Fruit fly (Drosophila melanogaster) whole organism, embryonic: ENCODE data around the gene CG5828.

ENCODE experiments used
- Adf1 ChIP-seq: fragments of 200-800 bp; sonication (Bioruptor generic); IDR thresholded peaks from 2 replicates; pipeline ENCODE4 v1.3.6; 2022; ENCODE audit warnings: missing biosample characterization, missing genetic modification characterization
- Asciz ChIP-seq: fragments of 200-800 bp; sonication (Bioruptor generic); optimal IDR thresholded peaks from 2 replicates; lab custom pipeline; 2017; ENCODE audit warnings: missing biosample characterization, mild to moderate bottlenecking, missing genetic modification characterization, missing genetic modification reagents
- Bdp1 ChIP-seq: fragments of 200-800 bp; sonication (Bioruptor generic); optimal IDR thresholded peaks from 3 replicates; lab custom pipeline; 2016; ENCODE audit warnings: missing biosample characterization, missing genetic modification characterization
- Blimp-1 ChIP-seq: fragments of 200-800 bp; sonication (Bioruptor generic); optimal IDR thresholded peaks from 3 replicates; lab custom pipeline; 2018; ENCODE audit warnings: missing biosample characterization, missing genetic modification characterization, mild to moderate bottlenecking, moderate library complexity, missing genetic modification reagents
- CG10147 ChIP-seq: fragments of 200-800 bp; sonication (Bioruptor generic); optimal IDR thresholded peaks from 2 replicates; lab custom pipeline; 2019; ENCODE audit warnings: missing biosample characterization, mild to moderate bottlenecking, missing genetic modification characterization, moderate library complexity
- CG1024 ChIP-seq: fragments of 200-800 bp; sonication (Bioruptor generic); IDR thresholded peaks from 2 replicates; pipeline ENCODE4 v1.3.6; 2022; ENCODE audit warnings: missing biosample characterization, missing genetic modification characterization
- CG10431 ChIP-seq: fragments of 200-800 bp; sonication (Bioruptor generic); optimal IDR thresholded peaks from 3 replicates; lab custom pipeline; 2018; ENCODE audit warnings: missing biosample characterization, mild to moderate bottlenecking, missing genetic modification characterization
- CG12071 ChIP-seq: fragments of 200-800 bp; sonication (Bioruptor generic); optimal IDR thresholded peaks from 3 replicates; lab custom pipeline; 2018; ENCODE audit warnings: missing biosample characterization, mild to moderate bottlenecking, missing genetic modification characterization
- CG12299 ChIP-seq: fragments of 200-800 bp; sonication (Bioruptor generic); optimal IDR thresholded peaks from 2 replicates; lab custom pipeline; 2018; ENCODE audit warnings: missing biosample characterization, mild to moderate bottlenecking, missing genetic modification characterization
- CG12769 ChIP-seq: fragments of 200-800 bp; sonication (Bioruptor generic); optimal IDR thresholded peaks from 2 replicates; lab custom pipeline; 2019; ENCODE audit warnings: missing biosample characterization, mild to moderate bottlenecking, missing genetic modification characterization, moderate library complexity
- CG15011 ChIP-seq: fragments of 200-800 bp; sonication (Bioruptor generic); optimal IDR thresholded peaks from 3 replicates; lab custom pipeline; 2018; ENCODE audit warnings: missing biosample characterization, mild to moderate bottlenecking, missing genetic modification characterization
- CG1529 ChIP-seq: fragments of 200-800 bp; sonication (Bioruptor generic); optimal IDR thresholded peaks from 3 replicates; lab custom pipeline; 2018; ENCODE audit warnings: missing biosample characterization, missing genetic modification characterization
- CG17328 ChIP-seq: fragments of 200-800 bp; sonication (Bioruptor generic); IDR thresholded peaks from 2 replicates; pipeline ENCODE4 v1.3.6; 2022; ENCODE audit warnings: missing biosample characterization, missing genetic modification characterization
- CG18011 ChIP-seq: fragments of 200-800 bp; sonication (Bioruptor generic); optimal IDR thresholded peaks from 2 replicates; lab custom pipeline; 2017; ENCODE audit warnings: missing biosample characterization, missing genetic modification characterization, mild to moderate bottlenecking, moderate library complexity, missing genotype
- CG2120 ChIP-seq: fragments of 200-800 bp; sonication (Bioruptor generic); optimal IDR thresholded peaks from 3 replicates; lab custom pipeline; 2016; ENCODE audit warnings: missing biosample characterization, missing genetic modification characterization
- CG32767 ChIP-seq: fragments of 200-800 bp; sonication (Bioruptor generic); IDR thresholded peaks from 2 replicates; pipeline ENCODE4 v1.3.6; 2022; ENCODE audit warnings: missing biosample characterization, missing genetic modification characterization
- CG4820 ChIP-seq: fragments of 200-800 bp; sonication (Bioruptor generic); optimal IDR thresholded peaks from 3 replicates; lab custom pipeline; 2016; ENCODE audit warnings: missing biosample characterization, missing genetic modification characterization
- CG6765 ChIP-seq: fragments of 200-800 bp; sonication (Bioruptor generic); optimal IDR thresholded peaks from 3 replicates; lab custom pipeline; 2017; ENCODE audit warnings: missing biosample characterization, mild to moderate bottlenecking, missing genetic modification characterization
- CG7357 ChIP-seq: fragments of 200-800 bp; sonication (Bioruptor generic); IDR thresholded peaks from 3 replicates; pipeline ENCODE4 v1.3.6; 2022; ENCODE audit warnings: missing biosample characterization, missing genetic modification characterization
- CG8359 ChIP-seq: fragments of 200-800 bp; sonication (Bioruptor generic); optimal IDR thresholded peaks from 2 replicates; lab custom pipeline; 2017; ENCODE audit warnings: missing biosample characterization, mild to moderate bottlenecking, missing genetic modification characterization, borderline replicate concordance
- Dek ChIP-seq: fragments of 200-800 bp; sonication (Bioruptor generic); optimal IDR thresholded peaks from 3 replicates; lab custom pipeline; 2019; ENCODE audit warnings: missing biosample characterization, mild to moderate bottlenecking, missing genetic modification characterization, moderate library complexity
- E2f2 ChIP-seq: fragments of 200-800 bp; sonication (Bioruptor generic); IDR thresholded peaks from 2 replicates; pipeline ENCODE4 v1.3.6; 2022; ENCODE audit warnings: missing biosample characterization, missing genetic modification characterization
- Hmx ChIP-seq: fragments of 200-800 bp; sonication (Bioruptor generic); optimal IDR thresholded peaks from 2 replicates; lab custom pipeline; 2016; ENCODE audit warnings: missing biosample characterization, missing genetic modification characterization
- Max ChIP-seq: fragments of 200-800 bp; sonication (Bioruptor generic); optimal IDR thresholded peaks from 2 replicates; lab custom pipeline; 2016; ENCODE audit warnings: missing biosample characterization, mild to moderate bottlenecking, missing genetic modification characterization
- NC2α ChIP-seq: fragments of 200-800 bp; sonication (Bioruptor generic); optimal IDR thresholded peaks from 2 replicates; lab custom pipeline; 2016; ENCODE audit warnings: missing biosample characterization, missing genetic modification characterization
- Neu2 ChIP-seq: fragments of 200-800 bp; sonication (Bioruptor generic); optimal IDR thresholded peaks from 3 replicates; lab custom pipeline; 2016; ENCODE audit warnings: missing biosample characterization, missing genetic modification characterization, borderline replicate concordance
- NfI ChIP-seq: fragments of 200-800 bp; sonication (Bioruptor generic); optimal IDR thresholded peaks from 3 replicates; lab custom pipeline; 2018; ENCODE audit warnings: missing biosample characterization, mild to moderate bottlenecking, missing genetic modification characterization, moderate library complexity
- Ravus ChIP-seq: fragments of 200-800 bp; sonication (Bioruptor generic); IDR thresholded peaks from 2 replicates; pipeline ENCODE4 v1.3.6; 2022; ENCODE audit warnings: missing biosample characterization, missing genetic modification characterization
- Sry-β ChIP-seq: fragments of 200-800 bp; sonication (Bioruptor generic); optimal IDR thresholded peaks from 2 replicates; lab custom pipeline; 2018; ENCODE audit warnings: missing biosample characterization, mild to moderate bottlenecking, missing genetic modification characterization, moderate library complexity
- Vsx1 ChIP-seq: fragments of 200-800 bp; sonication (Bioruptor generic); optimal IDR thresholded peaks from 2 replicates; lab custom pipeline; 2017; ENCODE audit warnings: missing biosample characterization, mild to moderate bottlenecking, missing genetic modification characterization, missing genetic modification reagents
- Xbp1 ChIP-seq: fragments of 200-800 bp; sonication (Bioruptor generic); optimal IDR thresholded peaks from 3 replicates; lab custom pipeline; 2016; ENCODE audit warnings: missing biosample characterization, mild to moderate bottlenecking, missing genetic modification characterization
- Xrp1 ChIP-seq: fragments of 200-800 bp; sonication (Bioruptor generic); IDR thresholded peaks from 2 replicates; pipeline ENCODE4 v1.3.6; 2022; ENCODE audit warnings: missing biosample characterization, missing genetic modification characterization
- al ChIP-seq: fragments of 200-800 bp; sonication (Bioruptor generic); IDR thresholded peaks from 2 replicates; pipeline ENCODE4 v1.3.6; 2022; ENCODE audit warnings: missing biosample characterization, missing genetic modification characterization
- ash1 ChIP-seq: fragments of 200-800 bp; sonication (Bioruptor generic); optimal IDR thresholded peaks from 2 replicates; lab custom pipeline; 2018; ENCODE audit warnings: missing biosample characterization, mild to moderate bottlenecking, missing genetic modification characterization
- bcd ChIP-seq: fragments of 200-800 bp; sonication (Bioruptor generic); optimal IDR thresholded peaks from 2 replicates; lab custom pipeline; 2017; ENCODE audit warnings: missing biosample characterization, mild to moderate bottlenecking, missing genetic modification characterization
- ci ChIP-seq: fragments of 200-800 bp; sonication (Bioruptor generic); IDR thresholded peaks from 3 replicates; pipeline ENCODE4 v1.3.6; 2022; ENCODE audit warnings: missing biosample characterization, missing genetic modification characterization
- dan ChIP-seq: fragments of 200-800 bp; sonication (Bioruptor generic); IDR thresholded peaks from 2 replicates; pipeline ENCODE4 v1.3.6; 2022; ENCODE audit warnings: missing biosample characterization, missing genetic modification characterization
- eve ChIP-seq, 2 experiments: fragments of >200 bp; optimal IDR thresholded peaks; 2 replicates each; lab custom pipeline; 2017; ENCODE audit warnings: missing biosample characterization in 2 of 2, missing genetic modification characterization in 2 of 2
- gem ChIP-seq: fragments of 200-800 bp; sonication (Bioruptor generic); optimal IDR thresholded peaks from 2 replicates; lab custom pipeline; 2019; ENCODE audit warnings: missing biosample characterization, mild to moderate bottlenecking, missing genetic modification characterization, moderate library complexity
- gt ChIP-seq: fragments of 200-800 bp; sonication (Bioruptor generic); IDR thresholded peaks from 2 replicates; pipeline ENCODE4 v1.3.6; 2022; ENCODE audit warnings: missing biosample characterization, missing genetic modification characterization
- kah ChIP-seq: fragments of 200-800 bp; sonication (Bioruptor generic); optimal IDR thresholded peaks from 2 replicates; lab custom pipeline; 2018; ENCODE audit warnings: missing biosample characterization, mild to moderate bottlenecking, missing genetic modification characterization
- knrl ChIP-seq: fragments of 200-800 bp; sonication (Bioruptor generic); IDR thresholded peaks from 3 replicates; pipeline ENCODE4 v1.3.6; 2022; ENCODE audit warnings: missing biosample characterization, missing genetic modification characterization; ENCODE audit not compliant: partially characterized antibody
- mam ChIP-seq: fragments of 200-800 bp; sonication (Bioruptor generic); optimal IDR thresholded peaks from 3 replicates; lab custom pipeline; 2016; ENCODE audit warnings: missing biosample characterization, missing genetic modification characterization
- sim ChIP-seq: fragments of 200-800 bp; sonication (Bioruptor generic); IDR thresholded peaks from 2 replicates; pipeline ENCODE4 v1.3.6; 2022; ENCODE audit warnings: missing biosample characterization, missing genetic modification characterization
- sr ChIP-seq: fragments of 200-800 bp; sonication (Bioruptor generic); IDR thresholded peaks from 3 replicates; pipeline ENCODE4 v1.3.6; 2022; ENCODE audit warnings: missing biosample characterization, missing genetic modification characterization
- tgo ChIP-seq: fragments of 200-800 bp; sonication (Bioruptor generic); IDR thresholded peaks from 3 replicates; pipeline ENCODE4 v1.3.6; 2022; ENCODE audit warnings: missing biosample characterization, missing genetic modification characterization
- twi ChIP-seq: fragments of 200-800 bp; optimal IDR thresholded peaks from 2 replicates; lab custom pipeline; 2019; ENCODE audit warnings: missing biosample characterization, mild to moderate bottlenecking, missing genetic modification characterization, moderate library complexity
- unc-4 ChIP-seq: fragments of 200-800 bp; sonication (Bioruptor generic); IDR thresholded peaks from 2 replicates; pipeline ENCODE4 v1.3.6; 2022; ENCODE audit warnings: missing biosample characterization, missing genetic modification characterization; ENCODE audit not compliant: partially characterized antibody
- z ChIP-seq: fragments of 200-800 bp; sonication (Bioruptor generic); IDR thresholded peaks from 3 replicates; pipeline ENCODE4 v1.3.6; 2022; ENCODE audit warnings: missing biosample characterization, missing genetic modification characterization

The CG5828 gene

DNA sequence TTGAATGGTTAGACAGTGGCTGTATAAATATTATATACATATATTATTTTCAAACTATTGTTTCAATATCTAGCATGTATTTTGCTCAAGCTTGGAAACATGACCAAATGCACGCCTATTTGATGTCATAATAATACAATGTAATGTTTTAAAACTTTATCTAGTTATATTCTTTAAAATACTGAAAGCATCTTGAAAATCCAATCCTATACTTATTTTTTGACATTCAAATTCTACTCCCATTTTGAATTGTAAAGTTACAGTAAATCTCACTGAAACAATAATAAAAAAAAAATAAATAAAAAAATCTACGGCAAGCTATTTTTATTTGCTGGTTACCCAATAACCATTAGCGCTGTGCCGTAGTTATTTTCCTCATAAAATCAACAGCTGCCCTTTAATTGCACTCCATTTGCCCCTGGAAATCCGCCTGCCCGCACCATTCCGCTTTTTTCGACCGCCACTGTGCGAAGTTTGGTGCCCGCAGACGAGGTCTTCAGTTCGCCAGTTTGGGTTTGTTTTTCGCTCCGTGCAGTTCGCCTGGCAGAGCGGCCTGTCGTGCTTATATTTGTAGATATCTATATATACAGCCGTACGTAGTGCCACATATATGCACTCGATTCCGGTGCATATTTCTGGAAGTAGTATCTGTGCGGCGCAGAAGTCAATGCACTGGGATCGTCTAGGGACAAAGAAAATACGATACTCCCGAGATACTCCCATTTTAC is 48.7 kb upstream of the CG5828 start (continued):
- TF ChIP-seq CG18011 (GFP tag; lab: Kevin White, UChicago) (no peak), knrl (GFP tag; lab: Robert Waterston, UW) (no peak; the same call in 2 of the 3 replicates), CG12299 (tag; lab: Kevin White, UChicago) (no peak), NC2α (GFP tag; lab: Kevin White, UChicago) (no peak), Bdp1 (GFP tag; lab: Kevin White, UChicago) (no peak), ash1 (no peak), CG7357 (no peak), CG32767 (GFP tag; lab: Robert Waterston, UW) (peak; percentile 46; the same call in 1 of the 2 replicates), Sry-β (GFP tag; lab: Kevin White, UChicago) (no peak), CG15011 (GFP tag; lab: Kevin White, UChicago) (peak; percentile 21), E2f2 (GFP tag; lab: Robert Waterston, UW) (0 out of 2 replicates have a peak, but pooled peaks have one; percentile 23), twi (tag; lab: Kevin White, UChicago) (no peak), CG2120 (GFP tag; lab: Kevin White, UChicago) (peak; percentile 37), gem (tag; lab: Kevin White, UChicago) (peak; percentile 66), Asciz (GFP tag; lab: Kevin White, UChicago) (peak; percentile 24), Ravus (GFP tag; lab: Robert Waterston, UW) (no peak), al (GFP tag; lab: Robert Waterston, UW) (no peak), CG6765 (GFP tag; lab: Kevin White, UChicago) (peak; percentile 26), sr (GFP tag; lab: Robert Waterston, UW) (peak; percentile 40; the same call in 1 of the 3 replicates), CG17328 (GFP tag; lab: Robert Waterston, UW) (peak; percentile 13; the same call in 1 of the 2 replicates), gt (GFP tag; lab: Robert Waterston, UW) (no peak), CG10431 (GFP tag; lab: Kevin White, UChicago) (peak; percentile 8), Max (GFP tag; lab: Kevin White, UChicago) (peak; percentile 42), Adf1 (GFP tag; lab: Robert Waterston, UW) (no peak), Xbp1 (GFP tag; lab: Kevin White, UChicago) (peak; percentile 47), CG8359 (peak; percentile 52), Hmx (GFP tag; lab: Kevin White, UChicago) (no peak), z (GFP tag; lab: Robert Waterston, UW) (no peak), mam (GFP tag; lab: Kevin White, UChicago) (peak; percentile 54), CG10147 (GFP tag; lab: Kevin White, UChicago) (peak; percentile 8), bcd (GFP tag; lab: Kevin White, UChicago) (peak; percentile 62), eve (GFP tag; optimal IDR thresholded peaks at IDR 0.05; lab: Kevin White, UChicago) (no peak), Xrp1 (peak; percentile 61), dan (GFP tag; lab: Robert Waterston, UW) (no peak), sim (GFP tag; lab: Robert Waterston, UW) (no peak), NfI (peak; percentile 19), CG4820 (GFP tag; lab: Kevin White, UChicago) (peak; percentile 10), CG1024 (peak; percentile 45; the same call in 1 of the 2 replicates), ci (GFP tag; lab: Robert Waterston, UW) (peak; percentile 85), CG12769 (peak; percentile 6), Dek (tag; lab: Kevin White, UChicago) (peak; percentile 34), unc-4 (GFP tag; lab: Robert Waterston, UW) (no peak), tgo (GFP tag; lab: Robert Waterston, UW) (peak; percentile 44; the same call in 1 of the 3 replicates), CG12071 (GFP tag; lab: Kevin White, UChicago) (no peak), Blimp-1 (GFP tag; lab: Kevin White, UChicago) (peak; percentile 32), Vsx1 (GFP tag; lab: Kevin White, UChicago) (peak; percentile 30), Neu2 (GFP tag; lab: Kevin White, UChicago) (no peak), CG1529 (GFP tag; lab: Kevin White, UChicago) (peak; percentile 1), kah (peak; percentile 29)
